Worm (Caenorhabditis elegans): Measurements from ENCODE around the gene F15B9.10.
A peak's percentile ranks its signal among the peaks of the same experiment; 100 is the strongest.

The F15B9.10 gene

DNA sequence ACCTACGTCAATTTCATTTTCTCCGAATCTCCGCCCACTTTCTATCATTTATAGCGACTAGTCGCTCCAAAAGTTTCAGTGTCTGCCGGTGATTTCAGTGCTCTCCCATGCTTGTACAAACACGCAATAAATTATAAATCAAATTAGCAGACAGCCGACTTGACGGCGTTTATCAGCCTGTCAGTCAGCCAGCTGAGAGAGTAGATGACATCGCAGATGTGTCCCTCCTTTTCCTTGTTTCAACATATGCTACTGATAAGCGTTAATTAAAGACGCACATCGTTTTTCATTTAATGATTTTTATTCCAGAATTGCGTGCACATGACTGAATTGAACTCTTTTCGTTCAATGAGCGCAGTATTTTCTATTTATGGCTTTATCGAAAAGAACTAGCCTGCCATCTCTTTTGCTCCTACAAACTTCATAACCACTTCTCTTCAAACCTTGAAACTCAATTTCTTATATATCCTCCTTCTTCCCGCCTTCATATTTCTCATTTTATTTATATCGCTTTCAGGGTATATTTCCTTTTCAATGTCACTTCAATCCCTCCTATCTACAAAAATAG, 34.6 kb upstream of the F15B9.10 start, which contains the start of gene lap-2 (continued):
- TF ChIP-seq nhr-41 (GFP tag; IDR thresholded peaks at IDR 0.05) (0 out of 2 replicates have a peak, but pooled peaks have one; percentile 13), ZK546.5 (tag; optimal IDR thresholded peaks at IDR 0.05) (no peak), pha-4 (GFP tag; IDR thresholded peaks at IDR 0.05) (no peak; the same call in 1 of the 2 replicates), pha-4 (tag; optimal IDR thresholded peaks at IDR 0.05) (no peak), dmd-9 (GFP tag; IDR thresholded peaks at IDR 0.05) (no peak), zip-11 (GFP tag; IDR thresholded peaks at IDR 0.05) (no peak), hlh-30 (tag; optimal IDR thresholded peaks at IDR 0.05; ENCODE audit: insufficient read depth) (peak; percentile 39), spr-3 (GFP tag; optimal IDR thresholded peaks at IDR 0.05) (no peak), php-3 (GFP tag; IDR thresholded peaks at IDR 0.05) (peak; percentile 97), aha-1 (tag) (peak; percentile 25), nhr-6 (tag; optimal IDR thresholded peaks at IDR 0.05) (peak; percentile 23), tag-97 (GFP tag; IDR thresholded peaks at IDR 0.05) (no peak), daf-8 (GFP tag; IDR thresholded peaks at IDR 0.05) (no peak), ces-1 (GFP tag; optimal IDR thresholded peaks at IDR 0.05) (no peak), ceh-44 (GFP tag; IDR thresholded peaks at IDR 0.05) (no peak), unc-130 (GFP tag; optimal IDR thresholded peaks at IDR 0.05) (no peak), cey-2 (tag; optimal IDR thresholded peaks at IDR 0.05; ENCODE audit: borderline replicate concordance, insufficient read depth) (no peak), pqm-1 (tag; optimal IDR thresholded peaks at IDR 0.05) (peak; percentile 63), set-16 (GFP tag; IDR thresholded peaks at IDR 0.05) (no peak), rbr-2 (tag; optimal IDR thresholded peaks at IDR 0.05) (no peak), lin-1 (GFP tag; IDR thresholded peaks at IDR 0.05) (no peak), nhr-10 (tag; optimal IDR thresholded peaks at IDR 0.05) (no peak), nhr-102 (tag; optimal IDR thresholded peaks at IDR 0.05) (peak; percentile 75), lin-15B (tag; optimal IDR thresholded peaks at IDR 0.05) (no peak), zfp-2 (tag; optimal IDR thresholded peaks at IDR 0.05) (no peak), nhr-76 (tag; optimal IDR thresholded peaks at IDR 0.05) (no peak), aly-2 (tag; optimal IDR thresholded peaks at IDR 0.05) (no peak), unc-62 (GFP tag; optimal IDR thresholded peaks at IDR 0.05 in 1 of 2) (peak in 1 of 2 experiments; percentile 32), unc-62 (tag; optimal IDR thresholded peaks at IDR 0.05) (no peak), egl-43 (GFP tag; IDR thresholded peaks at IDR 0.05) (no peak), gei-8 (GFP tag; optimal IDR thresholded peaks at IDR 0.05) (no peak), Y105C5A.15 (GFP tag; IDR thresholded peaks at IDR 0.05) (no peak), skn-1 (tag; optimal IDR thresholded peaks at IDR 0.05) (no peak), madf-9 (GFP tag; conservative IDR thresholded peaks at IDR 0.05) (no peak), R02D3.7 (tag; optimal IDR thresholded peaks at IDR 0.05) (no peak), tra-1 (GFP tag; IDR thresholded peaks at IDR 0.05) (peak; percentile 96), fkh-10 (GFP tag; optimal IDR thresholded peaks at IDR 0.05) (no peak), ceh-82 (tag; optimal IDR thresholded peaks at IDR 0.05) (no peak), arid-1 (GFP tag; conservative IDR thresholded peaks at IDR 0.05) (no peak), ceh-62 (tag; optimal IDR thresholded peaks at IDR 0.05) (no peak), attf-4 (tag; optimal IDR thresholded peaks at IDR 0.05) (no peak), lin-29 (GFP tag; IDR thresholded peaks at IDR 0.05) (no peak), duxl-1 (tag; optimal IDR thresholded peaks at IDR 0.05; ENCODE audit: poor library complexity) (no peak), zip-2 (tag; optimal IDR thresholded peaks at IDR 0.05) (no peak), madf-5 (GFP tag; IDR thresholded peaks at IDR 0.05) (no peak), lir-3 (tag; optimal IDR thresholded peaks at IDR 0.05) (no peak), F49E8.2 (tag; optimal IDR thresholded peaks at IDR 0.05; ENCODE audit: borderline replicate concordance) (no peak), T20F7.1 (GFP tag; optimal IDR thresholded peaks at IDR 0.05) (no peak), dpl-1 (GFP tag; optimal IDR thresholded peaks at IDR 0.05) (no peak), ama-1 (optimal IDR thresholded peaks at IDR 0.05) (no peak), dmd-6 (GFP tag; IDR thresholded peaks at IDR 0.05) (peak; percentile 98), unc-39 (tag; optimal IDR thresholded peaks at IDR 0.05) (no peak), mxl-2 (GFP tag; conservative IDR thresholded peaks at IDR 0.05) (no peak)
